Fruit fly (Drosophila melanogaster) whole organism, adult: ENCODE results near the gene CG31347.

Source experiments
- CG11617 ChIP-seq: fragments of 200-800 bp; sonication (Bioruptor generic); optimal IDR thresholded peaks from 2 replicates; lab custom pipeline; 2017; ENCODE audit warnings: mild to moderate bottlenecking, missing biosample characterization, missing genetic modification reagents, missing genetic modification characterization
- CG12768 ChIP-seq: fragments of 200-800 bp; sonication (Bioruptor generic); optimal IDR thresholded peaks from 2 replicates; lab custom pipeline; 2017; ENCODE audit warnings: missing biosample characterization, missing genetic modification characterization, mild to moderate bottlenecking, moderate library complexity, missing genetic modification reagents
- CG14711 ChIP-seq: fragments of 200-800 bp; sonication (Bioruptor generic); optimal IDR thresholded peaks from 2 replicates; lab custom pipeline; 2018; ENCODE audit warnings: missing biosample characterization, mild to moderate bottlenecking, missing genetic modification characterization, moderate library complexity
- cic ChIP-seq: fragments of 200-800 bp; sonication (Bioruptor generic); optimal IDR thresholded peaks from 2 replicates; lab custom pipeline; 2017; ENCODE audit warnings: missing biosample characterization, mild to moderate bottlenecking, missing genetic modification characterization, moderate library complexity

DNA sequence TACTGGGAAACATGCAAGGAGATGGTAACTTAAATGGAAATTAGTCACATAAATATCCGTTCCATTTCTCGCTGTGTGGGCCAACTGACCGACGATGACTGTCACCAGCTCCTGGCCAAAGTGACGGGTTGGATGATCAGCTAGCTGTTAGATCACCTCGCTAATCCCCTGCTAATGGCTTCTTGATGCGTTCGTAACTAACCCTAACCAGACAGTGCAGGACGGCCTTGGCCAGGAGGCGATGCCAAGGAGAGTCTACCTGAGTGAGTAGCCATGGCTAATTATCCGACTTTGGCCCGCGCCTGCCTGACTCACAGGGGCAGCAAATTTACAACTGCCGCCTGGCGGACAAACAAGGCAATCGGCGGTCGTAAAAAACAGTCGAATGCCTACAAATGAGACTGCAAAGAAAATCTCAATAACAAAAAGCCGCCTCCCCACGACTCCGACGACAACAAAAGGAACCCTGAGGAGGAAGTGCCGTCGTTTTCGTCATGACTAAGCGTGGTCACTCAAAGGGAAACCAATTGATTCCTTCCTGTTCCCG lies 46.6 kb downstream of the CG31347 start:
- TF ChIP-seq CG14711 (tag; lab: Kevin White, UChicago) (no peak), CG11617 (GFP tag; lab: Kevin White, UChicago) (no peak), CG12768 (GFP tag; lab: Kevin White, UChicago) (no peak), cic (GFP tag; lab: Kevin White, UChicago) (no peak)
